Worm (Caenorhabditis elegans) whole organism, L1 larva: ENCODE results near the gene fbxb-1.

ENCODE experiments used
- Y116A8C.19 ChIP-seq: sonication (generic microtip); optimal IDR thresholded peaks from 2 replicates; lab custom pipeline; 2016; ENCODE audit warnings: missing compliant biosample characterization, missing genetic modification characterization, borderline replicate concordance
- alr-1 ChIP-seq: fragments of 200-800 bp; sonication (Bioruptor generic); optimal IDR thresholded peaks from 2 replicates; lab custom pipeline; 2018; ENCODE audit warnings: borderline replicate concordance, mild to moderate bottlenecking, missing genetic modification characterization, missing compliant biosample characterization
- aly-2 ChIP-seq: fragments of 150-350 bp; optimal IDR thresholded peaks from 2 replicates; lab custom pipeline; 2014; ENCODE audit warnings: missing biosample characterization, missing genetic modification characterization
- efl-1 ChIP-seq, 4 experiments: fragments of 150-350 bp; optimal IDR thresholded peaks in 3 of 4; peaks in 1 of 4; 1 replicate in 1 of 4; 2 replicates in 3 of 4; lab custom pipeline; 2014; ENCODE audit warnings: missing biosample characterization in 2 of 4, missing genetic modification characterization in 2 of 4, missing genetic modification reagents in 2 of 4
- egl-27 ChIP-seq, 2 experiments: fragments of 150-350 bp in 1 of 2; sonication (generic microtip); optimal IDR thresholded peaks; 3 replicates each; lab custom pipeline; 2017 to 2018; ENCODE audit warnings: missing biosample characterization in 2 of 2, missing genetic modification characterization in 2 of 2, missing genetic modification reagents in 2 of 2
- mep-1 ChIP-seq: fragments of 150-350 bp; optimal IDR thresholded peaks from 2 replicates; lab custom pipeline; 2014; ENCODE audit warnings: missing biosample characterization, missing genetic modification characterization
- zip-4 ChIP-seq: fragments of 200-800 bp; sonication (Bioruptor generic); optimal IDR thresholded peaks from 2 replicates; lab custom pipeline; 2018; ENCODE audit warnings: mild to moderate bottlenecking, missing genetic modification characterization, moderate library complexity, missing compliant biosample characterization

- TF ChIP-seq egl-27 (tag; optimal IDR thresholded peaks at IDR 0.05; lab: Kevin White, UChicago) (no peak), alr-1 (tag; lab: Kevin White, UChicago) (no peak), zip-4 (GFP tag; lab: Kevin White, UChicago) (no peak), aly-2 (no peak), efl-1 (optimal IDR thresholded peaks at IDR 0.05; lab: Kevin White, UChicago) (no peak), efl-1 (GFP tag; optimal IDR thresholded peaks at IDR 0.05 in 1 of 2; lab: Kevin White, UChicago) (no peak), mep-1 (tag; lab: Kevin White, UChicago) (no peak), Y116A8C.19 (tag; lab: Kevin White, UChicago) (no peak)
These were observed 9.0 kb upstream of the fbxb-1 start for ce11 chrV:19231167-19231566.
